Worm (Caenorhabditis elegans): ENCODE results near the gene nhr-190.

- TF ChIP-seq T26A5.8 (tag; optimal IDR thresholded peaks at IDR 0.05) (no peak), ets-4 (GFP tag; optimal IDR thresholded peaks at IDR 0.05) (no peak), snpc-1.3 (tag; optimal IDR thresholded peaks at IDR 0.05; ENCODE audit: insufficient read depth) (no peak), ceh-91 (GFP tag; IDR thresholded peaks at IDR 0.05) (no peak), ceh-27 (GFP tag; optimal IDR thresholded peaks at IDR 0.05) (peak; percentile 41), nfya-2 (GFP tag; IDR thresholded peaks at IDR 0.05) (no peak)
Measured at ce11 chrV:619054-619453, 23.7 kb downstream of the nhr-190 start, which contains the start of gene F48G7.4.

Data from whole organism, young adult.